Worm (Caenorhabditis elegans) whole organism, L1 larva: ENCODE results near the gene famh-136.

Source experiments
- lsy-2 ChIP-seq, 2 experiments: fragments of 150-350 bp; optimal IDR thresholded peaks; 2 replicates each; lab custom pipeline; 2014; ENCODE audit warnings: missing biosample characterization in 2 of 2, missing genetic modification characterization in 2 of 2

famh-136 gene

ce11 chrIII:8937571-8937970 is 50.0 kb downstream of the famh-136 start (continued):
- peak; percentile 72 to 85 for TF ChIP-seq lsy-2 (tag; optimal IDR thresholded peaks at IDR 0.05; lab: Kevin White, UChicago)
